Fruit fly (Drosophila melanogaster) whole organism, embryonic: ENCODE results near the gene CG43814.
A peak's percentile ranks its signal among the peaks of the same experiment; 100 is the strongest.

ENCODE experiments used
- CG12155 ChIP-seq: fragments of 200-800 bp; sonication (Bioruptor generic); optimal IDR thresholded peaks from 3 replicates; lab custom pipeline; 2016; ENCODE audit warnings: missing biosample characterization, missing genetic modification characterization
- CG13123 ChIP-seq: fragments of 200-800 bp; sonication (Bioruptor generic); optimal IDR thresholded peaks from 2 replicates; lab custom pipeline; 2016; ENCODE audit warnings: missing biosample characterization, missing genetic modification characterization
- CG13894 ChIP-seq: fragments of 200-800 bp; sonication (Bioruptor generic); optimal IDR thresholded peaks from 3 replicates; lab custom pipeline; 2018; ENCODE audit warnings: missing biosample characterization, mild to moderate bottlenecking, missing genetic modification characterization, moderate library complexity
- CG14860 ChIP-seq: fragments of 200-800 bp; sonication (Bioruptor generic); IDR thresholded peaks from 3 replicates; pipeline ENCODE4 v1.3.6; 2022; ENCODE audit warnings: missing biosample characterization, missing genetic modification characterization; ENCODE audit not compliant: partially characterized antibody
- CG15514 ChIP-seq: fragments of 200-800 bp; sonication (Bioruptor generic); optimal IDR thresholded peaks from 3 replicates; lab custom pipeline; 2017; ENCODE audit warnings: missing biosample characterization, missing genetic modification characterization, mild to moderate bottlenecking, moderate library complexity, missing genetic modification reagents
- CG16863 ChIP-seq: fragments of 200-800 bp; sonication (Bioruptor generic); optimal IDR thresholded peaks from 3 replicates; lab custom pipeline; 2016; ENCODE audit warnings: missing biosample characterization, missing genetic modification characterization
- CG17568 ChIP-seq: fragments of 200-800 bp; sonication (Bioruptor generic); optimal IDR thresholded peaks from 2 replicates; lab custom pipeline; 2018; ENCODE audit warnings: missing biosample characterization, mild to moderate bottlenecking, missing genetic modification characterization, moderate library complexity
- CG2678 ChIP-seq: fragments of 200-800 bp; sonication (Bioruptor generic); optimal IDR thresholded peaks from 3 replicates; lab custom pipeline; 2019; ENCODE audit warnings: missing biosample characterization, mild to moderate bottlenecking, missing genetic modification characterization, moderate library complexity
- CG32532 ChIP-seq: fragments of 200-800 bp; sonication (Bioruptor generic); IDR thresholded peaks from 2 replicates; pipeline ENCODE4 v1.3.6; 2022; ENCODE audit warnings: missing biosample characterization, missing genetic modification characterization
- CG33213 ChIP-seq: fragments of 200-800 bp; sonication (Bioruptor generic); optimal IDR thresholded peaks from 3 replicates; lab custom pipeline; 2016; ENCODE audit warnings: missing biosample characterization, missing genetic modification characterization
- CG34224 ChIP-seq: fragments of 200-800 bp; sonication (Bioruptor generic); IDR thresholded peaks from 3 replicates; pipeline ENCODE4 v1.3.6; 2022; ENCODE audit warnings: missing biosample characterization, missing genetic modification characterization; ENCODE audit not compliant: partially characterized antibody
- CG4328 ChIP-seq: fragments of 200-800 bp; sonication (Bioruptor generic); optimal IDR thresholded peaks from 3 replicates; lab custom pipeline; 2017; ENCODE audit warnings: missing biosample characterization, missing genetic modification reagents, missing genetic modification characterization
- CG4707 ChIP-seq: fragments of 200-800 bp; sonication (Bioruptor generic); optimal IDR thresholded peaks from 2 replicates; lab custom pipeline; 2018; ENCODE audit warnings: missing biosample characterization, mild to moderate bottlenecking, missing genetic modification characterization, moderate library complexity
- CG9437 ChIP-seq: fragments of 200-800 bp; sonication (Bioruptor generic); optimal IDR thresholded peaks from 2 replicates; lab custom pipeline; 2018; ENCODE audit warnings: missing biosample characterization, mild to moderate bottlenecking, missing genetic modification characterization
- Ets65A ChIP-seq: fragments of 200-800 bp; sonication (Bioruptor generic); peaks from one replicate; lab custom pipeline; 2016; ENCODE audit warnings: missing biosample characterization, missing genetic modification characterization
- H2.0 ChIP-seq: fragments of 200-800 bp; sonication (Bioruptor generic); IDR thresholded peaks from 2 replicates; pipeline ENCODE4 v1.3.6; 2022; ENCODE audit warnings: missing biosample characterization, missing genetic modification characterization
- HLH4C ChIP-seq: fragments of 200-800 bp; sonication (Bioruptor generic); IDR thresholded peaks from 3 replicates; pipeline ENCODE4 v1.3.6; 2022; ENCODE audit warnings: missing biosample characterization, missing genetic modification characterization; ENCODE audit not compliant: partially characterized antibody
- TFAM ChIP-seq: fragments of 200-800 bp; sonication (Bioruptor generic); optimal IDR thresholded peaks from 2 replicates; lab custom pipeline; 2017; ENCODE audit warnings: missing biosample characterization, missing genetic modification characterization, inconsistent platforms
- Trl ChIP-seq, 3 experiments: fragments of >200 bp in 2 of 3; fragments of 200-800 bp in 1 of 3; sonication (Bioruptor generic) in 1 of 3; optimal IDR thresholded peaks; 2 replicates in 1 of 3; 3 replicates in 2 of 3; lab custom pipeline; 2016 to 2017; ENCODE audit warnings: missing biosample characterization in 1 of 3, missing genetic modification characterization in 1 of 3
- YL-1 ChIP-seq: fragments of 200-800 bp; sonication (Bioruptor generic); optimal IDR thresholded peaks from 3 replicates; lab custom pipeline; 2017; ENCODE audit warnings: missing biosample characterization, mild to moderate bottlenecking, missing genetic modification characterization
- ap ChIP-seq: fragments of 200-800 bp; sonication (Bioruptor generic); IDR thresholded peaks from 2 replicates; pipeline ENCODE4 v1.3.6; 2022; ENCODE audit warnings: missing biosample characterization, missing genetic modification characterization
- bab2 ChIP-seq: fragments of 200-800 bp; sonication (Bioruptor generic); optimal IDR thresholded peaks from 2 replicates; lab custom pipeline; 2016; ENCODE audit warnings: missing biosample characterization, missing genetic modification characterization
- chinmo ChIP-seq: fragments of 200-800 bp; sonication (Bioruptor generic); IDR thresholded peaks from 4 replicates; pipeline ENCODE4 v1.3.6; 2022; ENCODE audit warnings: missing biosample characterization, missing genetic modification characterization; ENCODE audit not compliant: partially characterized antibody
- crol ChIP-seq: fragments of 200-800 bp; sonication (Bioruptor generic); IDR thresholded peaks from 2 replicates; pipeline ENCODE4 v1.3.6; 2022; ENCODE audit warnings: missing biosample characterization, missing genetic modification characterization
- ewg ChIP-seq: fragments of 200-800 bp; sonication (Bioruptor generic); optimal IDR thresholded peaks from 3 replicates; lab custom pipeline; 2017; ENCODE audit warnings: mild to moderate bottlenecking, missing biosample characterization, missing genetic modification reagents, missing genetic modification characterization
- eyg ChIP-seq: fragments of 200-800 bp; sonication (Bioruptor generic); optimal IDR thresholded peaks from 3 replicates; lab custom pipeline; 2016; ENCODE audit warnings: missing biosample characterization, missing genetic modification characterization
- gsb ChIP-seq: fragments of 200-800 bp; sonication (Bioruptor generic); IDR thresholded peaks from 2 replicates; pipeline ENCODE4 v1.3.6; 2022; ENCODE audit warnings: missing biosample characterization, missing genetic modification characterization
- hkb ChIP-seq, 2 experiments: fragments of 200-800 bp in 1 of 2; fragments of >200 bp in 1 of 2; sonication (Bioruptor generic) in 1 of 2; IDR thresholded peaks in 1 of 2; optimal IDR thresholded peaks in 1 of 2; 2 replicates each; pipeline versions ENCODE4 v1.3.6 to Lab custom; 2017 to 2022; ENCODE audit warnings: missing biosample characterization in 1 of 2, missing genetic modification characterization in 1 of 2
- ind ChIP-seq: fragments of 200-800 bp; sonication (Bioruptor generic); optimal IDR thresholded peaks from 3 replicates; lab custom pipeline; 2016; ENCODE audit warnings: missing biosample characterization, missing genetic modification characterization
- kay ChIP-seq: fragments of 200-800 bp; sonication (Bioruptor generic); optimal IDR thresholded peaks from 2 replicates; lab custom pipeline; 2016; ENCODE audit warnings: missing biosample characterization, missing genetic modification characterization
- lilli ChIP-seq: fragments of 200-800 bp; sonication (Bioruptor generic); optimal IDR thresholded peaks from 3 replicates; lab custom pipeline; 2016; ENCODE audit warnings: missing biosample characterization, missing genetic modification characterization
- nerfin-1 ChIP-seq: fragments of 200-800 bp; sonication (Bioruptor generic); optimal IDR thresholded peaks from 3 replicates; lab custom pipeline; 2019; ENCODE audit warnings: missing biosample characterization, mild to moderate bottlenecking, missing genetic modification characterization, moderate library complexity
- pho ChIP-seq: fragments of 200-800 bp; sonication (Bioruptor generic); optimal IDR thresholded peaks from 2 replicates; lab custom pipeline; 2016; ENCODE audit warnings: missing biosample characterization, missing genetic modification characterization
- sima ChIP-seq: fragments of 200-800 bp; sonication (Bioruptor generic); optimal IDR thresholded peaks from 2 replicates; lab custom pipeline; 2016; ENCODE audit warnings: missing biosample characterization, missing genetic modification characterization
- sqz ChIP-seq: fragments of 200-800 bp; sonication (Bioruptor generic); optimal IDR thresholded peaks from 3 replicates; lab custom pipeline; 2018; ENCODE audit warnings: missing biosample characterization, mild to moderate bottlenecking, missing genetic modification characterization
- tll ChIP-seq, 2 experiments: fragments of 200-800 bp in 1 of 2; fragments of >200 bp in 1 of 2; sonication (Bioruptor generic) in 1 of 2; optimal IDR thresholded peaks; 2 replicates each; lab custom pipeline; 2017 to 2019; ENCODE audit warnings: missing biosample characterization in 2 of 2, missing genetic modification characterization in 2 of 2, mild to moderate bottlenecking in 1 of 2, moderate library complexity in 1 of 2
- tx ChIP-seq: fragments of 200-800 bp; sonication (Bioruptor generic); optimal IDR thresholded peaks from 2 replicates; lab custom pipeline; 2016; ENCODE audit warnings: missing biosample characterization, missing genetic modification characterization
- vnd ChIP-seq: fragments of 200-800 bp; sonication (Bioruptor generic); IDR thresholded peaks from 3 replicates; pipeline ENCODE4 v1.3.6; 2022; ENCODE audit warnings: missing biosample characterization, missing genetic modification characterization; ENCODE audit not compliant: partially characterized antibody

Gene CG43814

DNA sequence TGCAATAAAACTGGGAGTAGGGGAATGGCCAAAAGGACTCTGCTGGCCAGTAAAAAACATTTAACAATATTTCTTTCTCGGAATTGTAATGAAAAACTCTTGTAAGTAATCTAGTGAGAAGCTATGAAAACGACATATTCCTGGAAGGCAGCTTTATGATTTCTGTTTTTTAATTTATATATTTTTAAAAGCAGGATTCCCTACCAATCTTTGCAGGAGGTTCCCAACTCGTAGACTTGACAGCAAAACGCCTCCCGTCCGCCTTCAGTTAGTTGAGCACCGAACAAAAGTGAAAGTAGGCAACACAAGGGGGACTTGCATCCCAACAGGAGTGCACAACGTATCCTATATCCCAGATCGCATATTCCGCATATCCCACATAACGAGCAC, at the start of gene CG43814:
TSS of gene CG43814 (minus strand) at position 101 of the 390 bp plus-strand sequence.
- TF ChIP-seq sqz (GFP tag; lab: Kevin White, UChicago), result no peak

dm6 chr2L:18852249-18852648, 47.1 kb upstream of the CG43814 start:
- no peak for TF ChIP-seq ap (GFP tag; lab: Robert Waterston, UW)
- no peak for TF ChIP-seq tll (GFP tag; optimal IDR thresholded peaks at IDR 0.05; lab: Kevin White, UChicago)
- TF ChIP-seq YL-1, result no peak
- TF ChIP-seq kay (GFP tag; lab: Kevin White, UChicago), result no peak
- no peak for TF ChIP-seq sima
- TF ChIP-seq H2.0 (GFP tag; lab: Robert Waterston, UW), result no peak
- TF ChIP-seq CG4328, result no peak
- TF ChIP-seq HLH4C (GFP tag; lab: Robert Waterston, UW), result peak; percentile 61
- TF ChIP-seq CG2678 (tag; lab: Kevin White, UChicago), result no peak
- no peak for TF ChIP-seq hkb (optimal IDR thresholded peaks at IDR 0.05; lab: Kevin White, UChicago)
- no peak for TF ChIP-seq hkb (GFP tag; IDR thresholded peaks at IDR 0.05; lab: Robert Waterston, UW)
- TF ChIP-seq eyg, result no peak
- TF ChIP-seq CG17568 (GFP tag; lab: Kevin White, UChicago), result no peak
- TF ChIP-seq CG32532 (GFP tag; lab: Robert Waterston, UW), result 0 out of 2 replicates have a peak, but pooled peaks have one; percentile 24
- TF ChIP-seq CG14860 (GFP tag; lab: Robert Waterston, UW), result peak; percentile 53; the same call in 1 of the 3 replicates
- TF ChIP-seq lilli, result no peak
- no peak for TF ChIP-seq CG4707 (GFP tag; lab: Kevin White, UChicago)
- TF ChIP-seq CG13123 (GFP tag; lab: Kevin White, UChicago), result no peak
- TF ChIP-seq CG33213 (GFP tag; lab: Kevin White, UChicago), result no peak
- no peak for TF ChIP-seq TFAM (GFP tag; lab: Kevin White, UChicago)
- no peak for TF ChIP-seq CG12155 (GFP tag; lab: Kevin White, UChicago)
- TF ChIP-seq, all 482 proteins: peak for 3

DNA sequence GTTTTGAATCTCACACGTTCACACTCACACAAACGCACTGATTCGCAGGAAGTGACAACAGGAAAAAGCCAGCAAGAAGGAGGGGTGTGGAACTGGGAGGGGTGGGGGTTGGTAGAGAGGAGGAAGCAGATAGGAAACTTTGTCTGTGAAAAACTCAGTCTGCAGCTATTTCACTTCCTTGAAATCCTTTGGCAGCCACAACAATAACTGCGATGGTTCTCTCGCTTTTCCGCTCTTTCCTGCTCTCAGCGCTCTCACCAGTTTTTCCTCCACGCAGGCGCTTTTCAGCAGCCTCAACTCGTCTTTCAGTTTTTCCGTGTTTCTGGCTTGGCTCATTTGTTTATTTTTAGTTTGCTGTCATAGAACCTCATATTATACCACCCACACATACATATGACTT, 41.7 kb upstream of the CG43814 start:
- TF ChIP-seq pho (GFP tag; lab: Kevin White, UChicago) (no peak), bab2 (GFP tag; lab: Kevin White, UChicago) (no peak), CG13894 (tag; lab: Kevin White, UChicago) (peak; percentile 32), CG16863 (GFP tag; lab: Kevin White, UChicago) (no peak), chinmo (GFP tag; lab: Robert Waterston, UW) (0 out of 4 replicates have a peak, but pooled peaks have one; percentile 10), tx (GFP tag; lab: Kevin White, UChicago) (no peak), crol (peak; percentile 45; the same call in 1 of the 2 replicates), gsb (GFP tag; lab: Robert Waterston, UW) (no peak), ewg (GFP tag; lab: Kevin White, UChicago) (peak; percentile 71), nerfin-1 (tag; lab: Kevin White, UChicago) (peak; percentile 60), Trl (optimal IDR thresholded peaks at IDR 0.05; lab: Kevin White, UChicago) (peak; percentile 55 to 72), Trl (GFP tag; optimal IDR thresholded peaks at IDR 0.05; lab: Kevin White, UChicago) (no peak), vnd (GFP tag; lab: Robert Waterston, UW) (no peak), CG9437 (GFP tag; lab: Kevin White, UChicago) (no peak), CG34224 (GFP tag; lab: Robert Waterston, UW) (no peak), Ets65A (GFP tag; lab: Kevin White, UChicago) (peak; percentile 3), ind (GFP tag; lab: Kevin White, UChicago) (no peak), CG15514 (GFP tag; lab: Kevin White, UChicago) (peak; percentile 93)
